Worm (Caenorhabditis elegans) whole organism, young adult: ENCODE measurements around the gene Y73F8A.20.

Experiments used
- B0035.1 ChIP-seq: sonication (generic microtip); optimal IDR thresholded peaks from 2 replicates; lab custom pipeline; 2016; ENCODE audit warnings: missing genetic modification characterization, mild to moderate bottlenecking, missing compliant biosample characterization, missing genotype, missing genetic modification reagents
- B0261.1 ChIP-seq: sonication (generic microtip); optimal IDR thresholded peaks from 2 replicates; lab custom pipeline; 2016; ENCODE audit warnings: mild to moderate bottlenecking, missing genetic modification characterization, moderate library complexity, missing compliant biosample characterization
- F52B5.7 ChIP-seq: sonication (generic microtip); optimal IDR thresholded peaks from 2 replicates; lab custom pipeline; 2016; ENCODE audit warnings: mild to moderate bottlenecking, missing genetic modification characterization, missing compliant biosample characterization
- Y79H2A.3 ChIP-seq: fragments of 200-800 bp; sonication (Bioruptor generic); conservative IDR thresholded peaks from 2 replicates; pipeline ENCODE4 v1.3.6; 2022; ENCODE audit warnings: missing genetic modification reagents, missing genetic modification characterization, missing compliant biosample characterization
- ama-1 ChIP-seq, 3 experiments: fragments of 150-350 bp in 1 of 3; sonication (generic microtip) in 2 of 3; optimal IDR thresholded peaks; 2 replicates each; lab custom pipeline; 2014 to 2018; ENCODE audit warnings: missing biosample characterization in 2 of 3, missing genetic modification characterization in 2 of 3, missing genetic modification reagents in 2 of 3
- attf-6 ChIP-seq: fragments of 200-800 bp; sonication (Bioruptor generic); IDR thresholded peaks from 2 replicates; pipeline ENCODE4 v1.3.6; 2022; ENCODE audit warnings: missing genetic modification reagents, missing genetic modification characterization, missing compliant biosample characterization
- chd-7 ChIP-seq: sonication (generic microtip); optimal IDR thresholded peaks from 2 replicates; lab custom pipeline; 2016; ENCODE audit warnings: mild to moderate bottlenecking, missing genetic modification characterization, moderate library complexity, missing compliant biosample characterization
- hmg-1.2 ChIP-seq: fragments of 200-800 bp; sonication (Bioruptor generic); IDR thresholded peaks from 2 replicates; pipeline ENCODE4 v1.3.6; 2022; ENCODE audit warnings: missing genetic modification reagents, missing genetic modification characterization, missing compliant biosample characterization
- hsf-1 ChIP-seq: fragments of 200-800 bp; sonication (Bioruptor generic); IDR thresholded peaks from 2 replicates; pipeline ENCODE4 v1.3.6; 2022; ENCODE audit warnings: missing genetic modification reagents, missing genetic modification characterization, missing compliant biosample characterization
- lag-1 ChIP-seq: fragments of 200-800 bp; sonication (Bioruptor generic); IDR thresholded peaks from 2 replicates; pipeline ENCODE4 v1.3.6; 2022; ENCODE audit warnings: missing genetic modification reagents, missing genetic modification characterization, missing compliant biosample characterization
- lin-26 ChIP-seq: fragments of 200-800 bp; sonication (Bioruptor generic); IDR thresholded peaks from 2 replicates; pipeline ENCODE4 v1.3.6; 2022; ENCODE audit warnings: missing genetic modification reagents, missing genetic modification characterization, missing compliant biosample characterization
- nfyb-1 ChIP-seq: fragments of 200-800 bp; sonication (Bioruptor generic); IDR thresholded peaks from 2 replicates; pipeline ENCODE4 v1.3.6; 2022; ENCODE audit warnings: missing genetic modification reagents, missing genetic modification characterization, missing compliant biosample characterization
- pha-4 ChIP-seq: fragments of 150-350 bp; sonication (generic microtip); optimal IDR thresholded peaks from 2 replicates; lab custom pipeline; 2014; ENCODE audit warnings: missing biosample characterization, missing genetic modification reagents, missing genetic modification characterization
- unc-62 ChIP-seq: fragments of 150-350 bp; optimal IDR thresholded peaks from 2 replicates; lab custom pipeline; 2014; ENCODE audit warnings: missing biosample characterization, missing genetic modification reagents, missing genetic modification characterization

DNA sequence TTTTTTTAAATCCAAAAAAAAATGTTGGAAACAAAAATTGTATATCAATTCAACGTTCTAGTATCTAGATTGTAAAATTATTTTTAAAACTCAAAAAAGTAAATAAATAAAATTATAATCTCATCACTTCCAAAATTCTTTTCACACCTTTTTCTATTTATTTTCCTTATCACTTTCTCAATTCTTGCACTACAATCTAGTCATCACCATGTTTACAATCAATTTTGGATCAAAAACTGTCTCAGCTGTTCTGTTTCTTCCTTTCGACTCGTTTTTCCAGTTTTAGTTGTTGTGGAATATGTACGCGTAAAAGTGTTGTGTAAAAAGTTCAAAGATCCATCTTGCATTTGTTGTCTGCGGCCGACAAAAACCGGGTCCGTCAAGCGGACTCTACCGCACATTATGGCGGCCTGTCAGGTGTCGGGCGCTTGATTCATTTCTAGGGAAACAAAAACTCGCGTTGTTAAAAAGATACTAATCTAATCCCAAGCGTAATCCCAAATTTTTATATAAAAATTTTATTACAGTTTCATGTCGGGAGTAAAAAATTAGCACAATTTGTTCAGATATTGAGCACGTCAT lies 16.4 kb downstream of the Y73F8A.20 start:
- TF ChIP-seq hsf-1 (GFP tag; lab: Robert Waterston, UW) (no peak), lin-26 (GFP tag; lab: Robert Waterston, UW) (no peak), chd-7 (tag; lab: Kevin White, UChicago) (no peak), pha-4 (tag; lab: Kevin White, UChicago) (no peak), nfyb-1 (GFP tag; lab: Robert Waterston, UW) (no peak), unc-62 (GFP tag; lab: Kevin White, UChicago) (no peak), ama-1 (optimal IDR thresholded peaks at IDR 0.05; lab: Kevin White, UChicago) (no peak), ama-1 (GFP tag; optimal IDR thresholded peaks at IDR 0.05; lab: Kevin White, UChicago) (no peak), Y79H2A.3 (GFP tag; lab: Robert Waterston, UW) (no peak), B0035.1 (tag; lab: Kevin White, UChicago) (no peak), hmg-1.2 (GFP tag; lab: Robert Waterston, UW) (no peak), B0261.1 (tag; lab: Kevin White, UChicago) (no peak), attf-6 (GFP tag; lab: Robert Waterston, UW) (no peak), F52B5.7 (tag; lab: Kevin White, UChicago) (no peak), lag-1 (GFP tag; lab: Robert Waterston, UW) (no peak)
